Fruit fly (Drosophila melanogaster): ENCODE data around the gene Met.

The Met gene

DNA sequence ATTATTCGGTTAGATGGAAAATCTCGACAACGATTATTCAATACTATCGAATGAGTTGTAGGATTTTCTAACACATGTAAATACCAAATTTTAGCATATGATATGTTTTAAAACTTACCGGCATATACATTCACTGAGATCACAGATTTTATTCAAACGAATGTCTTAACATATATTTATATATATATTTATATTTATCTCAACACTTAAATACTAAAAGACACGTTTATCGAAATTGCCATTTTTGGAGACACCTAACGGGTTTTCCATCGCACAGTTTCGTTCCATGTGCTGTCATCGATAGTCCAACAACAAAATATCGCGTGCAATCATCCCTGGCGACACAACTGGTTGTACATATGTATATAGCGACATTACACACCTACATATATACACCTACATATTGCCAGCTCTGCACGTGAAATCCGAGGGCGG, 4.3 kb upstream of the Met start, which contains the start of the genes CG2247 and CG1703 (continued):
- no peak for TF ChIP-seq nom (GFP tag; optimal IDR thresholded peaks at IDR 0.05)
- TF ChIP-seq ttk (GFP tag; IDR thresholded peaks at IDR 0.05) = no peak
- TF ChIP-seq CG13424 (tag; optimal IDR thresholded peaks at IDR 0.05) = no peak
- no peak for TF ChIP-seq CG4404 (GFP tag; IDR thresholded peaks at IDR 0.05)
- no peak for TF ChIP-seq Dek (tag; optimal IDR thresholded peaks at IDR 0.05)
- peak; percentile 4 for TF ChIP-seq HmgZ (tag; optimal IDR thresholded peaks at IDR 0.05)
- TF ChIP-seq pan (optimal IDR thresholded peaks at IDR 0.05) = no peak
- TF ChIP-seq pan (GFP tag; optimal IDR thresholded peaks at IDR 0.05 in 1 of 2, IDR thresholded peaks at IDR 0.05 in 1 of 2) = no peak
- TF ChIP-seq psq (GFP tag; optimal IDR thresholded peaks at IDR 0.05) = no peak
- TF ChIP-seq pzg (GFP tag; optimal IDR thresholded peaks at IDR 0.05) = peak; percentile 78
- TF ChIP-seq HmgD (GFP tag; optimal IDR thresholded peaks at IDR 0.05) = no peak
- TF ChIP-seq Nf-YC (tag; optimal IDR thresholded peaks at IDR 0.05) = peak; percentile 60
- TF ChIP-seq CG11696 (GFP tag; IDR thresholded peaks at IDR 0.05) = no peak
- no peak for TF ChIP-seq CG10462 (GFP tag; optimal IDR thresholded peaks at IDR 0.05)
- peak; percentile 45 for TF ChIP-seq CG15479 (GFP tag; optimal IDR thresholded peaks at IDR 0.05)
- peak; percentile 30 for TF ChIP-seq sug (tag; optimal IDR thresholded peaks at IDR 0.05)
- TF ChIP-seq CG12155 (GFP tag; optimal IDR thresholded peaks at IDR 0.05) = no peak
- TF ChIP-seq Antp (GFP tag; optimal IDR thresholded peaks at IDR 0.05) = no peak
- TF ChIP-seq CG17359 (tag; optimal IDR thresholded peaks at IDR 0.05) = no peak
- TF ChIP-seq sqz (GFP tag; optimal IDR thresholded peaks at IDR 0.05) = no peak
- TF ChIP-seq ato (GFP tag; IDR thresholded peaks at IDR 0.05; ENCODE audit: partially characterized antibody) = 0 out of 2 replicates have a peak, but pooled peaks have one; percentile 8
- TF ChIP-seq Oaz (GFP tag; IDR thresholded peaks at IDR 0.05) = no peak
- TF ChIP-seq Hr51 (GFP tag; optimal IDR thresholded peaks at IDR 0.05) = no peak
- no peak for TF ChIP-seq CG10209 (GFP tag; optimal IDR thresholded peaks at IDR 0.05)
- no peak for TF ChIP-seq repo (GFP tag; optimal IDR thresholded peaks at IDR 0.05)
- no peak for TF ChIP-seq Usf (GFP tag; optimal IDR thresholded peaks at IDR 0.05)
- TF ChIP-seq NK7.1 (GFP tag; optimal IDR thresholded peaks at IDR 0.05) = no peak
- no peak for TF ChIP-seq chif (GFP tag; optimal IDR thresholded peaks at IDR 0.05)
- TF ChIP-seq CG8388 (GFP tag; optimal IDR thresholded peaks at IDR 0.05) = no peak
- TF ChIP-seq ro (GFP tag; IDR thresholded peaks at IDR 0.05) = no peak
- TF ChIP-seq CG4328 (GFP tag; optimal IDR thresholded peaks at IDR 0.05) = no peak
- no peak for TF ChIP-seq toy (GFP tag; IDR thresholded peaks at IDR 0.05)
- no peak for TF ChIP-seq CG1647 (GFP tag; optimal IDR thresholded peaks at IDR 0.05)
- no peak for TF ChIP-seq Hsf (GFP tag; optimal IDR thresholded peaks at IDR 0.05)
- peak; percentile 38 for TF ChIP-seq grau (tag; optimal IDR thresholded peaks at IDR 0.05)
- no peak for TF ChIP-seq CG10654 (GFP tag; optimal IDR thresholded peaks at IDR 0.05)
- TF ChIP-seq nmo (GFP tag; optimal IDR thresholded peaks at IDR 0.05) = peak; percentile 62
- TF ChIP-seq hb (GFP tag; IDR thresholded peaks at IDR 0.05; ENCODE audit: partially characterized antibody) = peak; percentile 68; the same call in 2 of the 3 replicates
- TF ChIP-seq lbe (GFP tag; optimal IDR thresholded peaks at IDR 0.05) = no peak
- TF ChIP-seq CG9727 (GFP tag; optimal IDR thresholded peaks at IDR 0.05) = peak; percentile 22
- no peak for TF ChIP-seq CG12236 (GFP tag; optimal IDR thresholded peaks at IDR 0.05)
- no peak for TF ChIP-seq hth (optimal IDR thresholded peaks at IDR 0.05)
- no peak for TF ChIP-seq Mad (GFP tag; optimal IDR thresholded peaks at IDR 0.05)
- TF ChIP-seq ERR (GFP tag; optimal IDR thresholded peaks at IDR 0.05) = no peak
- TF ChIP-seq CG2202 (tag; optimal IDR thresholded peaks at IDR 0.05) = no peak
- TF ChIP-seq org-1 (GFP tag; optimal IDR thresholded peaks at IDR 0.05) = no peak
- TF ChIP-seq CG2712 (tag; optimal IDR thresholded peaks at IDR 0.05) = peak; percentile 60
- TF ChIP-seq CG16863 (GFP tag; optimal IDR thresholded peaks at IDR 0.05) = no peak
- TF ChIP-seq CG18011 (GFP tag; optimal IDR thresholded peaks at IDR 0.05) = peak; percentile 87
- peak; percentile 76 for TF ChIP-seq CG14710 (tag; optimal IDR thresholded peaks at IDR 0.05)
- peak; percentile 88 for TF ChIP-seq CG13287 (GFP tag; IDR thresholded peaks at IDR 0.05; ENCODE audit: partially characterized antibody)
